ENCODE assay signal across 1 fruit fly cellular context in the genomic region with DNA sequence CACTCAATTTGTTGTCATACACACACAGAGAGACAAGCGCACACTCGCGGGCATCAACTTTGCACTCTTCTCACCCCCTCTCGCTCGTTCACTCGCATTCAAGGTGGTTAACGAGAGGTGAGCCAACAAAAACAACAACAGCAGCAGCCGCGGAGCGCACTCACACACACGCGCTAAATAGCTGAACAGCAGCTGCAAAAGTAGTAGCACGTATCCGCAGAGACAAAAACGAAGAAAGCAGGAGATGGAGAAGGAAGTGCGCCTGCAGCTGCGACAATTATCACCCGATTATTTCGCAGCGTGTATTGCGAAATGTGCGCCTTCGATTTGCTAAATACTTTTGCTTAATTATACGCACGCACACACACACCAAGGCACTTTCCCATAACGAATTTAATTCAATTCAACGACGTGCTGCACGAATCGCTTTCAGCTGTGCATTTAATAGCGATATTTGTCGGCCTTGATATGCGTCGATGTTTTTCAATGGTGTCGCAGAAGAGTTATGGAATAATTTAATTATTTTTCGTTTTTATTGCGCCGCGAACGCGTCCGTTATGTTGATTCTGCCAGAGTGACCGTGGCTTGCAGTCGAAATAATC.
TF ChIP-seq lines count a peak whose summit lies in the region.

No protein-coding gene starts in this region.

TF ChIP-seq in whole organism, embryonic, 481 proteins besides CTCF, POLR2A, EP300 and RAD21 (continued from another document and continues in another):
- TF ChIP-seq zfh1 (GFP tag; IDR thresholded peaks at IDR 0.05; lab: Robert Waterston, UW) = peak; percentile 22; the same call in 1 of the 3 replicates
- no peak for TF ChIP-seq Mrtf (GFP tag; IDR thresholded peaks at IDR 0.05; lab: Robert Waterston, UW)
- TF ChIP-seq Med (GFP tag; lab: Kevin White, UChicago) = peak; percentile 92
- TF ChIP-seq ac (GFP tag; optimal IDR thresholded peaks at IDR 0.05; lab: Kevin White, UChicago) = peak; percentile 89
- no peak for TF ChIP-seq sug (tag; optimal IDR thresholded peaks at IDR 0.05; lab: Kevin White, UChicago)
- TF ChIP-seq CG33213 (GFP tag; optimal IDR thresholded peaks at IDR 0.05; lab: Kevin White, UChicago) = peak; percentile 40
- TF ChIP-seq HHEX (GFP tag; optimal IDR thresholded peaks at IDR 0.05; lab: Kevin White, UChicago) = no peak
- 0 out of 3 replicates have a peak, but pooled peaks have one; percentile 6 for TF ChIP-seq H15 (GFP tag; IDR thresholded peaks at IDR 0.05; lab: Robert Waterston, UW)
- peak; percentile 8 for TF ChIP-seq sqz (GFP tag; optimal IDR thresholded peaks at IDR 0.05; lab: Kevin White, UChicago)
- no peak for TF ChIP-seq toy (GFP tag; IDR thresholded peaks at IDR 0.05; lab: Robert Waterston, UW)
- TF ChIP-seq CoRest (tag; optimal IDR thresholded peaks at IDR 0.05; lab: Kevin White, UChicago) = peak; percentile 6
- peak; percentile 56 for TF ChIP-seq Rfx (GFP tag; IDR thresholded peaks at IDR 0.05; lab: Robert Waterston, UW)
- peak; percentile 46 for TF ChIP-seq CG4617 (GFP tag; optimal IDR thresholded peaks at IDR 0.05; lab: Kevin White, UChicago; ENCODE audit: borderline replicate concordance)
- peak; percentile 29 for TF ChIP-seq CG4854 (GFP tag; optimal IDR thresholded peaks at IDR 0.05; lab: Kevin White, UChicago)
- no peak for TF ChIP-seq gsb (GFP tag; IDR thresholded peaks at IDR 0.05; lab: Robert Waterston, UW)
- peak; percentile 31 for TF ChIP-seq run (tag; optimal IDR thresholded peaks at IDR 0.05; lab: Kevin White, UChicago)
- TF ChIP-seq ind (GFP tag; optimal IDR thresholded peaks at IDR 0.05; lab: Kevin White, UChicago) = no peak
- TF ChIP-seq Nf-YB (GFP tag; optimal IDR thresholded peaks at IDR 0.05; lab: Kevin White, UChicago) = no peak
- peak; percentile 70; the same call in 1 of the 3 replicates for TF ChIP-seq otp (GFP tag; IDR thresholded peaks at IDR 0.05; lab: Robert Waterston, UW)
- TF ChIP-seq CG7372 (GFP tag; IDR thresholded peaks at IDR 0.05; lab: Robert Waterston, UW) = no peak
- TF ChIP-seq CG31441 (GFP tag; IDR thresholded peaks at IDR 0.05; lab: Robert Waterston, UW) = no peak
- TF ChIP-seq crc (GFP tag; optimal IDR thresholded peaks at IDR 0.05; lab: Kevin White, UChicago) = no peak
- TF ChIP-seq bcd (GFP tag; optimal IDR thresholded peaks at IDR 0.05; lab: Kevin White, UChicago) = peak; percentile 38
- TF ChIP-seq dpn (GFP tag; optimal IDR thresholded peaks at IDR 0.05; lab: Kevin White, UChicago) = no peak
- no peak for TF ChIP-seq Gsc (GFP tag; IDR thresholded peaks at IDR 0.05; lab: Robert Waterston, UW)
- TF ChIP-seq Dip2 (GFP tag; IDR thresholded peaks at IDR 0.05; lab: Robert Waterston, UW) = no peak
- TF ChIP-seq CG7786 (GFP tag; optimal IDR thresholded peaks at IDR 0.05; lab: Kevin White, UChicago) = no peak
- TF ChIP-seq Doc2 (GFP tag; IDR thresholded peaks at IDR 0.05; lab: Robert Waterston, UW) = no peak
- peak; percentile 14 for TF ChIP-seq NfI (GFP tag; optimal IDR thresholded peaks at IDR 0.05; lab: Kevin White, UChicago)
- peak; percentile 61 for TF ChIP-seq Ets65A (GFP tag; lab: Kevin White, UChicago)
- no peak for TF ChIP-seq CG13775 (GFP tag; optimal IDR thresholded peaks at IDR 0.05; lab: Kevin White, UChicago)
- TF ChIP-seq ase (GFP tag; IDR thresholded peaks at IDR 0.05; lab: Robert Waterston, UW) = no peak
- no peak for TF ChIP-seq jumu (GFP tag; optimal IDR thresholded peaks at IDR 0.05; lab: Kevin White, UChicago)
- TF ChIP-seq Dref (GFP tag; IDR thresholded peaks at IDR 0.05; lab: Robert Waterston, UW) = 0 out of 2 replicates have a peak, but pooled peaks have one; percentile 20
- TF ChIP-seq CG9932 (GFP tag; IDR thresholded peaks at IDR 0.05; lab: Robert Waterston, UW) = peak; percentile 5; the same call in 1 of the 2 replicates
- TF ChIP-seq crp (GFP tag; optimal IDR thresholded peaks at IDR 0.05; lab: Kevin White, UChicago) = no peak
- TF ChIP-seq CG34224 (GFP tag; IDR thresholded peaks at IDR 0.05; lab: Robert Waterston, UW; ENCODE audit: partially characterized antibody) = peak; percentile 42; the same call in 2 of the 3 replicates
- TF ChIP-seq cwo (GFP tag; optimal IDR thresholded peaks at IDR 0.05; lab: Kevin White, UChicago) = peak; percentile 34
- TF ChIP-seq CG31365 (tag; optimal IDR thresholded peaks at IDR 0.05; lab: Kevin White, UChicago) = no peak
- TF ChIP-seq gro (GFP tag; optimal IDR thresholded peaks at IDR 0.05; lab: Kevin White, UChicago) = no peak
- no peak for TF ChIP-seq CG18619 (GFP tag; optimal IDR thresholded peaks at IDR 0.05; lab: Kevin White, UChicago)
- no peak for TF ChIP-seq tup (GFP tag; optimal IDR thresholded peaks at IDR 0.05; lab: Kevin White, UChicago)
- no peak for TF ChIP-seq Lhr (GFP tag; optimal IDR thresholded peaks at IDR 0.05; lab: Kevin White, UChicago)
- TF ChIP-seq NC2α (GFP tag; optimal IDR thresholded peaks at IDR 0.05; lab: Kevin White, UChicago) = no peak
- no peak for TF ChIP-seq CG11085 (GFP tag; IDR thresholded peaks at IDR 0.05; lab: Robert Waterston, UW)
- no peak for TF ChIP-seq CG6813 (GFP tag; optimal IDR thresholded peaks at IDR 0.05; lab: Kevin White, UChicago)
- TF ChIP-seq CG2199 (GFP tag; IDR thresholded peaks at IDR 0.05; lab: Robert Waterston, UW) = peak; percentile 76; the same call in 2 of the 3 replicates
- TF ChIP-seq Meics (GFP tag; optimal IDR thresholded peaks at IDR 0.05; lab: Kevin White, UChicago) = peak; percentile 31
- peak; percentile 39 for TF ChIP-seq CG1647 (GFP tag; optimal IDR thresholded peaks at IDR 0.05; lab: Kevin White, UChicago)
- TF ChIP-seq Ptx1 (GFP tag; IDR thresholded peaks at IDR 0.05; lab: Robert Waterston, UW) = 0 out of 2 replicates have a peak, but pooled peaks have one; percentile 23
- no peak for TF ChIP-seq C15 (GFP tag; IDR thresholded peaks at IDR 0.05; lab: Robert Waterston, UW)
- no peak for TF ChIP-seq Ada2b (GFP tag; IDR thresholded peaks at IDR 0.05; lab: Robert Waterston, UW)
- no peak for TF ChIP-seq HLH4C (GFP tag; IDR thresholded peaks at IDR 0.05; lab: Robert Waterston, UW; ENCODE audit: partially characterized antibody)
- no peak for TF ChIP-seq sc (optimal IDR thresholded peaks at IDR 0.05; lab: Kevin White, UChicago)
- TF ChIP-seq sc (GFP tag; optimal IDR thresholded peaks at IDR 0.05; lab: Kevin White, UChicago) = no peak
- no peak for TF ChIP-seq fd96Cb (tag; optimal IDR thresholded peaks at IDR 0.05; lab: Kevin White, UChicago)
- TF ChIP-seq kah (GFP tag; optimal IDR thresholded peaks at IDR 0.05; lab: Kevin White, UChicago) = peak; percentile 83
- TF ChIP-seq CG7745 (tag; optimal IDR thresholded peaks at IDR 0.05; lab: Kevin White, UChicago) = no peak
- TF ChIP-seq CG12071 (GFP tag; optimal IDR thresholded peaks at IDR 0.05; lab: Kevin White, UChicago) = peak; percentile 38
- TF ChIP-seq CG12769 (tag; optimal IDR thresholded peaks at IDR 0.05; lab: Kevin White, UChicago) = peak; percentile 16
- no peak for TF ChIP-seq CG7357 (GFP tag; IDR thresholded peaks at IDR 0.05; lab: Robert Waterston, UW)
- TF ChIP-seq peb (GFP tag; IDR thresholded peaks at IDR 0.05; lab: Robert Waterston, UW) = peak; percentile 20; the same call in 1 of the 2 replicates
- peak; percentile 17 for TF ChIP-seq tx (GFP tag; optimal IDR thresholded peaks at IDR 0.05; lab: Kevin White, UChicago)
- TF ChIP-seq CG15514 (GFP tag; optimal IDR thresholded peaks at IDR 0.05; lab: Kevin White, UChicago) = peak; percentile 11
- peak; percentile 18 for TF ChIP-seq CG12219 (GFP tag; optimal IDR thresholded peaks at IDR 0.05; lab: Kevin White, UChicago)
- TF ChIP-seq cato (GFP tag; optimal IDR thresholded peaks at IDR 0.05; lab: Kevin White, UChicago; ENCODE audit: borderline replicate concordance) = no peak
- TF ChIP-seq CG7928 (GFP tag; optimal IDR thresholded peaks at IDR 0.05; lab: Kevin White, UChicago) = no peak
- TF ChIP-seq CG10209 (GFP tag; optimal IDR thresholded peaks at IDR 0.05; lab: Kevin White, UChicago) = no peak
- TF ChIP-seq Antp (GFP tag; optimal IDR thresholded peaks at IDR 0.05; lab: Kevin White, UChicago) = no peak
- TF ChIP-seq amos (GFP tag; IDR thresholded peaks at IDR 0.05; lab: Robert Waterston, UW; ENCODE audit: partially characterized antibody) = no peak; the same call in 1 of the 2 replicates
- TF ChIP-seq fu2 (GFP tag; optimal IDR thresholded peaks at IDR 0.05; lab: Kevin White, UChicago) = no peak
- TF ChIP-seq CG13894 (tag; optimal IDR thresholded peaks at IDR 0.05; lab: Kevin White, UChicago) = peak; percentile 56
- no peak for TF ChIP-seq phol (tag; optimal IDR thresholded peaks at IDR 0.05; lab: Kevin White, UChicago)
- no peak for TF ChIP-seq shn (GFP tag; optimal IDR thresholded peaks at IDR 0.05; lab: Kevin White, UChicago)
- TF ChIP-seq Drgx (GFP tag; IDR thresholded peaks at IDR 0.05; lab: Robert Waterston, UW) = peak; percentile 60
- peak; percentile 54 for TF ChIP-seq CG12155 (GFP tag; optimal IDR thresholded peaks at IDR 0.05; lab: Kevin White, UChicago)
- TF ChIP-seq GATAe (GFP tag; conservative IDR thresholded peaks at IDR 0.05; lab: Robert Waterston, UW) = no peak
- peak; percentile 14 for TF ChIP-seq ATbp (GFP tag; optimal IDR thresholded peaks at IDR 0.05; lab: Kevin White, UChicago)
- TF ChIP-seq Sin3A (optimal IDR thresholded peaks at IDR 0.05; lab: Kevin White, UChicago) = no peak
- peak; percentile 95 for TF ChIP-seq CG4360 (GFP tag; IDR thresholded peaks at IDR 0.05; lab: Robert Waterston, UW)
- TF ChIP-seq CG11560 (tag; IDR thresholded peaks at IDR 0.05; lab: Robert Waterston, UW) = no peak
- TF ChIP-seq seq (GFP tag; IDR thresholded peaks at IDR 0.05; lab: Robert Waterston, UW) = peak; percentile 74
- no peak for TF ChIP-seq CG31224 (GFP tag; IDR thresholded peaks at IDR 0.05; lab: Robert Waterston, UW)
- TF ChIP-seq CG4328 (GFP tag; optimal IDR thresholded peaks at IDR 0.05; lab: Kevin White, UChicago) = no peak
- 0 out of 3 replicates have a peak, but pooled peaks have one; percentile 37 for TF ChIP-seq so (GFP tag; IDR thresholded peaks at IDR 0.05; lab: Robert Waterston, UW)
- TF ChIP-seq CG11696 (GFP tag; IDR thresholded peaks at IDR 0.05; lab: Robert Waterston, UW) = peak; percentile 98
- TF ChIP-seq rib (GFP tag; IDR thresholded peaks at IDR 0.05; lab: Robert Waterston, UW) = peak; percentile 84
- no peak for TF ChIP-seq CG14441 (GFP tag; IDR thresholded peaks at IDR 0.05; lab: Robert Waterston, UW)
- no peak for TF ChIP-seq ara (GFP tag; IDR thresholded peaks at IDR 0.05; lab: Robert Waterston, UW)
- no peak for TF ChIP-seq CG16779 (GFP tag; IDR thresholded peaks at IDR 0.05; lab: Robert Waterston, UW)
- no peak for TF ChIP-seq CG13287 (GFP tag; IDR thresholded peaks at IDR 0.05; lab: Robert Waterston, UW; ENCODE audit: partially characterized antibody)
- peak; percentile 12 for TF ChIP-seq CG8478 (optimal IDR thresholded peaks at IDR 0.05; lab: Kevin White, UChicago)
- TF ChIP-seq ro (GFP tag; IDR thresholded peaks at IDR 0.05; lab: Robert Waterston, UW) = no peak
- peak; percentile 60 for TF ChIP-seq caup (GFP tag; optimal IDR thresholded peaks at IDR 0.05; lab: Kevin White, UChicago; ENCODE audit: severe bottlenecking)
- TF ChIP-seq mirr (GFP tag; optimal IDR thresholded peaks at IDR 0.05; lab: Kevin White, UChicago) = peak; percentile 60
- TF ChIP-seq Aef1 (GFP tag; IDR thresholded peaks at IDR 0.05; lab: Robert Waterston, UW) = peak; percentile 72
- no peak for TF ChIP-seq Dfd (GFP tag; optimal IDR thresholded peaks at IDR 0.05; lab: Kevin White, UChicago)
- TF ChIP-seq NC2β (GFP tag; optimal IDR thresholded peaks at IDR 0.05; lab: Kevin White, UChicago) = no peak
- no peak for TF ChIP-seq slou (GFP tag; optimal IDR thresholded peaks at IDR 0.05; lab: Kevin White, UChicago)
- TF ChIP-seq CG9215 (GFP tag; IDR thresholded peaks at IDR 0.05; lab: Robert Waterston, UW) = no peak
- no peak for TF ChIP-seq Dp (GFP tag; optimal IDR thresholded peaks at IDR 0.05; lab: Kevin White, UChicago)
- TF ChIP-seq lbe (GFP tag; optimal IDR thresholded peaks at IDR 0.05; lab: Kevin White, UChicago) = no peak
- TF ChIP-seq CkIIα-i1 (GFP tag; IDR thresholded peaks at IDR 0.05; lab: Robert Waterston, UW) = no peak
- TF ChIP-seq CG14667 (GFP tag; IDR thresholded peaks at IDR 0.05; lab: Robert Waterston, UW) = no peak
- TF ChIP-seq HmgZ (tag; optimal IDR thresholded peaks at IDR 0.05; lab: Kevin White, UChicago) = peak; percentile 41
- TF ChIP-seq CG18599 (GFP tag; optimal IDR thresholded peaks at IDR 0.05; lab: Kevin White, UChicago) = peak; percentile 54
- peak; percentile 22 for TF ChIP-seq ems (GFP tag; optimal IDR thresholded peaks at IDR 0.05; lab: Kevin White, UChicago)
- TF ChIP-seq CG14050 (GFP tag; IDR thresholded peaks at IDR 0.05; lab: Robert Waterston, UW) = no peak
- TF ChIP-seq slbo (GFP tag; IDR thresholded peaks at IDR 0.05; lab: Robert Waterston, UW) = peak; percentile 38
- TF ChIP-seq chif (GFP tag; optimal IDR thresholded peaks at IDR 0.05; lab: Kevin White, UChicago) = no peak
- TF ChIP-seq HmgD (GFP tag; optimal IDR thresholded peaks at IDR 0.05; lab: Kevin White, UChicago) = peak; percentile 64
- TF ChIP-seq Lim3 (GFP tag; IDR thresholded peaks at IDR 0.05; lab: Robert Waterston, UW) = no peak
- TF ChIP-seq onecut (GFP tag; IDR thresholded peaks at IDR 0.05; lab: Robert Waterston, UW) = no peak
- no peak for TF ChIP-seq Eip74EF (GFP tag; optimal IDR thresholded peaks at IDR 0.05; lab: Kevin White, UChicago)
- 0 out of 4 replicates have a peak, but pooled peaks have one; percentile 9 for TF ChIP-seq Gug (GFP tag; IDR thresholded peaks at IDR 0.05; lab: Robert Waterston, UW)
- no peak for TF ChIP-seq Ssrp (tag; optimal IDR thresholded peaks at IDR 0.05; lab: Kevin White, UChicago)
- TF ChIP-seq row (GFP tag; IDR thresholded peaks at IDR 0.05; lab: Robert Waterston, UW) = no peak
- peak; percentile 80; the same call in 2 of the 3 replicates for TF ChIP-seq CG34422 (GFP tag; IDR thresholded peaks at IDR 0.05; lab: Robert Waterston, UW)
- no peak for TF ChIP-seq gcm (GFP tag; optimal IDR thresholded peaks at IDR 0.05; lab: Kevin White, UChicago)
- TF ChIP-seq CG12104 (GFP tag; optimal IDR thresholded peaks at IDR 0.05; lab: Kevin White, UChicago) = no peak
- TF ChIP-seq CG7556 (GFP tag; optimal IDR thresholded peaks at IDR 0.05; lab: Kevin White, UChicago) = no peak
- TF ChIP-seq CG14014 (GFP tag; IDR thresholded peaks at IDR 0.05; lab: Robert Waterston, UW) = no peak
- no peak for TF ChIP-seq corto (GFP tag; optimal IDR thresholded peaks at IDR 0.05; lab: Kevin White, UChicago)
- TF ChIP-seq CG6175 (GFP tag; IDR thresholded peaks at IDR 0.05; lab: Robert Waterston, UW) = 0 out of 3 replicates have a peak, but pooled peaks have one; percentile 32
- TF ChIP-seq yki (optimal IDR thresholded peaks at IDR 0.05; lab: Kevin White, UChicago) = no peak
- TF ChIP-seq Doc3 (GFP tag; IDR thresholded peaks at IDR 0.05; lab: Robert Waterston, UW; ENCODE audit: partially characterized antibody) = no peak
- peak; percentile 11 for TF ChIP-seq HLH54F (GFP tag; optimal IDR thresholded peaks at IDR 0.05; lab: Kevin White, UChicago)
